Fruit fly (Drosophila melanogaster): ENCODE data around the gene CG16974.

The CG16974 gene

DNA sequence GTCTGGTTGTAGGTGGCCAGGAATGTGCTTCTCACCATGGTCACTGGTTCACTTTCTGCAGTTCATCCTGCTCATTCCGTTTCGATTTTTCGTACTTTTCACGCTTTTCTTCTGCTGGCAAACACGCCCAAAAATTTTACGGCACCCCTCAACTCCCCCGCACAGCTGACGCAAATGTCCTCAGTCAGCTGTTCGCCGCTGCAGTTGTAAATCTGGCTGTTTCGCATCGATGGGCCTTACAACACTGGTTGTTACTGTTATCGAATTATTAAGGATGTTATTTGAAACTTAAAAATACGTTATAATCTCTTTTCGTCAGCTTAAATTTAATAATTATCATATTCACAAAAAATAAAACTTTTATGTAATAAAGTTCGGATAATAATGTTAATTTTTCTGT lies 9.4 kb downstream of the CG16974 start, which contains the start of gene Mgat3 (continued):
- TF ChIP-seq YL-1 (GFP tag; optimal IDR thresholded peaks at IDR 0.05) (peak; percentile 35), D19B (GFP tag; optimal IDR thresholded peaks at IDR 0.05) (no peak), fd64A (GFP tag; optimal IDR thresholded peaks at IDR 0.05) (no peak), sna (GFP tag; IDR thresholded peaks at IDR 0.05; ENCODE audit: partially characterized antibody) (no peak), CG10462 (GFP tag; optimal IDR thresholded peaks at IDR 0.05) (no peak)

DNA sequence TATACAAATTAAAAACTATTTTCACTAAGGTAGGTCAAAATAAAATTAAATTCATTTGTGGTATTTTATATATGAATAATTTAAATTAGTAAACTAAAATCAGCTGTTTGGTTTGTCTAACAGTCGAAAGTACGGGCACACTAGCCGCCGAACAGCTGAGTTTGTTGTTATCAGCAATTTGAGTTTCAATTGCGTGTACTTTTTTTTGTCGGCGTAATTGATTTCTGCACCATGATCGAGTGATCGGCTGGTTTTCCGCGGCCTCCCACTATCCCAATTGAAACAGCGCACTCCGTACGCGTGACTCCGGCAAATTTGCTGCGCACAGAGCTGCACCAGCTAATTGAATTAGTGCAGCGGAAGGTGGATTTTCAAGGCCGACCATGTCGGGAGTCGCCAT lies 12.7 kb downstream of the CG16974 start, which contains the start of gene Alg7:
TSS of gene Alg7 (plus strand) at position 153 of the 400 bp plus-strand sequence.
- TF ChIP-seq BEAF-32 (GFP tag; optimal IDR thresholded peaks at IDR 0.05) (peak; percentile 6), Bteb2 (GFP tag; optimal IDR thresholded peaks at IDR 0.05) (no peak), Xbp1 (GFP tag; optimal IDR thresholded peaks at IDR 0.05) (no peak), E2f1 (GFP tag; IDR thresholded peaks at IDR 0.05) (no peak), MESR4 (GFP tag; optimal IDR thresholded peaks at IDR 0.05) (peak; percentile 51), CG1832 (GFP tag; optimal IDR thresholded peaks at IDR 0.05) (no peak), CG2202 (tag; optimal IDR thresholded peaks at IDR 0.05) (no peak), gfzf (GFP tag; optimal IDR thresholded peaks at IDR 0.05) (peak; percentile 43), vvl (GFP tag; IDR thresholded peaks at IDR 0.05) (peak; percentile 70; the same call in 1 of the 2 replicates), CG34422 (GFP tag; IDR thresholded peaks at IDR 0.05) (peak; percentile 55; the same call in 1 of the 3 replicates), CG30403 (GFP tag; optimal IDR thresholded peaks at IDR 0.05) (no peak), ap (GFP tag; IDR thresholded peaks at IDR 0.05) (no peak), stwl (tag; optimal IDR thresholded peaks at IDR 0.05) (peak; percentile 16), sug (tag; optimal IDR thresholded peaks at IDR 0.05) (no peak), MTF-1 (GFP tag; optimal IDR thresholded peaks at IDR 0.05; ENCODE audit: borderline replicate concordance) (no peak), E2f2 (GFP tag; IDR thresholded peaks at IDR 0.05) (peak; percentile 45), knrl (GFP tag; IDR thresholded peaks at IDR 0.05; ENCODE audit: partially characterized antibody) (no peak), dimm (GFP tag; IDR thresholded peaks at IDR 0.05) (no peak), Dp (GFP tag; optimal IDR thresholded peaks at IDR 0.05) (peak; percentile 37), tna (GFP tag; IDR thresholded peaks at IDR 0.05; ENCODE audit: partially characterized antibody) (no peak), tgo (GFP tag; IDR thresholded peaks at IDR 0.05) (no peak), az2 (GFP tag; optimal IDR thresholded peaks at IDR 0.05) (no peak), ftz-f1 (GFP tag; optimal IDR thresholded peaks at IDR 0.05) (peak; percentile 91), crp (GFP tag; optimal IDR thresholded peaks at IDR 0.05) (peak; percentile 79 to 97), CG13287 (GFP tag; IDR thresholded peaks at IDR 0.05; ENCODE audit: partially characterized antibody) (peak; percentile 50), pzg (GFP tag; optimal IDR thresholded peaks at IDR 0.05) (peak; percentile 45), gcm2 (GFP tag; optimal IDR thresholded peaks at IDR 0.05) (no peak), CG15479 (GFP tag; optimal IDR thresholded peaks at IDR 0.05) (peak; percentile 78), CG4730 (GFP tag; IDR thresholded peaks at IDR 0.05) (no peak), Sin3A (optimal IDR thresholded peaks at IDR 0.05) (peak; percentile 1), CG4424 (GFP tag; optimal IDR thresholded peaks at IDR 0.05) (no peak), ttk (GFP tag; IDR thresholded peaks at IDR 0.05) (no peak), Atf-2 (GFP tag; optimal IDR thresholded peaks at IDR 0.05) (no peak), Usf (GFP tag; optimal IDR thresholded peaks at IDR 0.05) (no peak), br (optimal IDR thresholded peaks at IDR 0.05) (no peak), D (optimal IDR thresholded peaks at IDR 0.05) (no peak), D (GFP tag; optimal IDR thresholded peaks at IDR 0.05) (no peak), CG10462 (GFP tag; optimal IDR thresholded peaks at IDR 0.05) (no peak), CG1529 (GFP tag; optimal IDR thresholded peaks at IDR 0.05) (no peak), trem (tag; optimal IDR thresholded peaks at IDR 0.05) (peak; percentile 21), bigmax (GFP tag; optimal IDR thresholded peaks at IDR 0.05) (no peak), Blimp-1 (GFP tag; optimal IDR thresholded peaks at IDR 0.05) (no peak), Jarid2 (GFP tag; optimal IDR thresholded peaks at IDR 0.05) (no peak), unc-4 (GFP tag; IDR thresholded peaks at IDR 0.05; ENCODE audit: partially characterized antibody) (0 out of 2 replicates have a peak, but pooled peaks have one; percentile 15), CG17568 (GFP tag; optimal IDR thresholded peaks at IDR 0.05) (no peak), repo (GFP tag; optimal IDR thresholded peaks at IDR 0.05) (no peak)
